Worm (Caenorhabditis elegans) whole organism, young adult: ENCODE measurements around the gene Y39E4B.6.
A peak's percentile ranks its signal among the peaks of the same experiment; 100 is the strongest.

Experiments
- B0261.1 ChIP-seq: sonication (generic microtip); optimal IDR thresholded peaks from 2 replicates; lab custom pipeline; 2016; ENCODE audit warnings: mild to moderate bottlenecking, missing genetic modification characterization, moderate library complexity, missing compliant biosample characterization
- cebp-1 ChIP-seq, 2 experiments: fragments of 200-800 bp in 1 of 2; sonication (Bioruptor generic) in 1 of 2; sonication (generic microtip) in 1 of 2; IDR thresholded peaks in 1 of 2; optimal IDR thresholded peaks in 1 of 2; 2 replicates each; pipeline versions ENCODE4 v1.3.6 to Lab custom; 2017 to 2022; ENCODE audit warnings: missing compliant biosample characterization in 2 of 2, missing genetic modification characterization in 2 of 2, mild to moderate bottlenecking in 1 of 2, missing genetic modification reagents in 1 of 2, moderate library complexity in 1 of 2
- cebp-2 ChIP-seq: fragments of 200-800 bp; sonication (Bioruptor generic); IDR thresholded peaks from 2 replicates; pipeline ENCODE4 v1.3.6; 2022; ENCODE audit warnings: missing genetic modification characterization, missing compliant biosample characterization
- ceh-58 ChIP-seq: fragments of 200-800 bp; sonication (Bioruptor generic); IDR thresholded peaks from 2 replicates; pipeline ENCODE4 v1.3.6; 2022; ENCODE audit warnings: missing genetic modification characterization, missing compliant biosample characterization
- nfyb-1 ChIP-seq: fragments of 200-800 bp; sonication (Bioruptor generic); IDR thresholded peaks from 2 replicates; pipeline ENCODE4 v1.3.6; 2022; ENCODE audit warnings: missing genetic modification reagents, missing genetic modification characterization, missing compliant biosample characterization
- nhr-27 ChIP-seq: fragments of 200-800 bp; sonication (Bioruptor generic); optimal IDR thresholded peaks from 2 replicates; lab custom pipeline; 2018; ENCODE audit warnings: mild to moderate bottlenecking, missing genetic modification characterization, moderate library complexity, missing compliant biosample characterization
- snpc-1.3 ChIP-seq: sonication (generic microtip); optimal IDR thresholded peaks from 2 replicates; lab custom pipeline; 2017; ENCODE audit warnings: missing genetic modification characterization, mild to moderate bottlenecking, missing compliant biosample characterization, antibody characterized with exemption, moderate library complexity, missing genotype, missing genetic modification reagents; ENCODE audit not compliant: insufficient read depth
- snpc-4 ChIP-seq, 5 experiments: fragments of 150-350 bp in 1 of 5; sonication (generic microtip) in 4 of 5; optimal IDR thresholded peaks; 2 replicates each; lab custom pipeline; 2014 to 2018; ENCODE audit warnings: missing genetic modification characterization in 5 of 5, missing biosample characterization in 3 of 5, antibody characterized with exemption in 2 of 5, mild to moderate bottlenecking in 2 of 5, missing compliant biosample characterization in 2 of 5, missing genotype in 2 of 5, moderate library complexity in 2 of 5, missing genetic modification reagents in 1 of 5
- unc-62 ChIP-seq: fragments of 150-350 bp; optimal IDR thresholded peaks from 2 replicates; lab custom pipeline; 2014; ENCODE audit warnings: missing biosample characterization, missing genetic modification reagents, missing genetic modification characterization
- xnd-1 ChIP-seq: sonication (generic microtip); optimal IDR thresholded peaks from 2 replicates; lab custom pipeline; 2016; ENCODE audit warnings: missing genotype, missing genetic modification reagents, missing genetic modification characterization, missing compliant biosample characterization

DNA sequence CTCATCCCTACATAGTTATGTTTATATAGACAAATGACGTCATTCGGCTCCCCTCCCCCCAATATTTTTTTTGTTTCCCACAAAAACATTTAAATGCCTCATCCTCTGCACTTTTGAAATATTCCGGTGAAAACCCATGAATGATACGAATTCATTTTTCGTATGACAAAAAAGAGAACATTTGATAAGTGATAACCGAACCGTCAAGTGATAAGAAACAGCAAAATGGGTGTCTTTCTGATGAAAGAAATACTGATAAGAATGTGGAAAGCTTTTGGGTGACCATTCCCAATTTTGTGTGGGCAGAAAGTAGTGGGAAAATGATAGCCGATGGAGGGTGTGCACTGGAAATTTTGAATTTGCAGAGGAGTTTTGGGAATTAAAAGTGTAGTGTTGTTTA is 11.2 kb upstream of the Y39E4B.6 start:
- no peak for TF ChIP-seq ceh-58 (GFP tag; lab: Robert Waterston, UW)
- no peak for TF ChIP-seq nfyb-1
- TF ChIP-seq snpc-4 (GFP tag; optimal IDR thresholded peaks at IDR 0.05; lab: Kevin White, UChicago): no peak
- no peak for TF ChIP-seq snpc-4 (tag; optimal IDR thresholded peaks at IDR 0.05; lab: Kevin White, UChicago)
- TF ChIP-seq cebp-1 (GFP tag; IDR thresholded peaks at IDR 0.05; lab: Robert Waterston, UW): no peak
- peak; percentile 41 for TF ChIP-seq cebp-1 (tag; optimal IDR thresholded peaks at IDR 0.05; lab: Kevin White, UChicago)
- no peak for TF ChIP-seq B0261.1 (tag; lab: Kevin White, UChicago)
- no peak for TF ChIP-seq unc-62
- TF ChIP-seq xnd-1 (tag; lab: Kevin White, UChicago): no peak
- TF ChIP-seq nhr-27 (tag; lab: Kevin White, UChicago): no peak
- no peak for TF ChIP-seq cebp-2 (GFP tag; lab: Robert Waterston, UW)
- no peak for TF ChIP-seq snpc-1.3 (tag; lab: Kevin White, UChicago)
